Fruit fly (Drosophila melanogaster): Measurements from ENCODE around the gene CG44098.
A peak's percentile ranks its signal among the peaks of the same experiment; 100 is the strongest.

CG44098 gene

DNA sequence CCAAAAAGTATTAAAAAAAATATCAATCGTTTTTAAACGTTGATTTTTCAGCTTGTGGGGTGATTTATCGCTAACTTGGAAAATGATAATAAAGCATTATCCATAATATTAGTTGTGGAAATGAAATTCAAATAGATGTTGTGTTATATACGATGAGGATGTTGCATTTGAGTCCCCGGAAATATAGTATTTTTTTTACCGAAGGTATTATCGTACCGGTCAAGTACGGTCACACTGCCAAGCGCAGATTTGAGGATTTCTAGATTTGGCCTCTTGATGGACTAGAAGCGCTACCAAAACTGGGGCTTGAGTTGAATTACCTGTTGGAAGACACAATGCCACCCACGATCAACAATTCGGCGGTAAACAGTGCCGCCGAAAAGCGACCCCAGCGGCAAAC, 2.4 kb upstream of the CG44098 start (continued):
- no peak for TF ChIP-seq sr (GFP tag; IDR thresholded peaks at IDR 0.05)
- no peak for TF ChIP-seq aop (GFP tag; IDR thresholded peaks at IDR 0.05)
- no peak for TF ChIP-seq jigr1 (GFP tag; IDR thresholded peaks at IDR 0.05)
- TF ChIP-seq psq (GFP tag; optimal IDR thresholded peaks at IDR 0.05) = no peak
- TF ChIP-seq CG33213 (GFP tag; optimal IDR thresholded peaks at IDR 0.05) = peak; percentile 44
- no peak for TF ChIP-seq CG6654 (GFP tag; optimal IDR thresholded peaks at IDR 0.05)
- TF ChIP-seq CG7556 (GFP tag; optimal IDR thresholded peaks at IDR 0.05) = no peak
- no peak for TF ChIP-seq Spps (tag; optimal IDR thresholded peaks at IDR 0.05)
- TF ChIP-seq CG9215 (GFP tag; IDR thresholded peaks at IDR 0.05) = no peak
- TF ChIP-seq gt (GFP tag; IDR thresholded peaks at IDR 0.05) = no peak
- TF ChIP-seq fu2 (GFP tag; optimal IDR thresholded peaks at IDR 0.05) = peak; percentile 2
- peak; percentile 85 for TF ChIP-seq CG9797 (GFP tag; optimal IDR thresholded peaks at IDR 0.05)
- no peak for TF ChIP-seq Stat92E (GFP tag; optimal IDR thresholded peaks at IDR 0.05)
- no peak for TF ChIP-seq dimm (GFP tag; IDR thresholded peaks at IDR 0.05)
- no peak for TF ChIP-seq tio (GFP tag; optimal IDR thresholded peaks at IDR 0.05)
- TF ChIP-seq CG1233 (GFP tag; optimal IDR thresholded peaks at IDR 0.05) = no peak
- no peak for TF ChIP-seq CG7928 (GFP tag; optimal IDR thresholded peaks at IDR 0.05)
- TF ChIP-seq dysf (GFP tag; IDR thresholded peaks at IDR 0.05) = peak; percentile 42; the same call in 2 of the 3 replicates
- TF ChIP-seq CG6791 (GFP tag; IDR thresholded peaks at IDR 0.05; ENCODE audit: partially characterized antibody) = no peak
- no peak for TF ChIP-seq CG17568 (GFP tag; optimal IDR thresholded peaks at IDR 0.05)
- TF ChIP-seq CG31441 (GFP tag; IDR thresholded peaks at IDR 0.05) = no peak; the same call in 1 of the 2 replicates
- TF ChIP-seq Optix (GFP tag; IDR thresholded peaks at IDR 0.05) = no peak
- TF ChIP-seq CkIIα-i1 (GFP tag; IDR thresholded peaks at IDR 0.05) = no peak
- TF ChIP-seq Kr (GFP tag; optimal IDR thresholded peaks at IDR 0.05) = no peak
- TF ChIP-seq NK7.1 (GFP tag; optimal IDR thresholded peaks at IDR 0.05) = no peak
- TF ChIP-seq phol (tag; optimal IDR thresholded peaks at IDR 0.05) = peak; percentile 65
- TF ChIP-seq Myb (GFP tag; optimal IDR thresholded peaks at IDR 0.05) = peak; percentile 50
- TF ChIP-seq CG12942 (GFP tag; optimal IDR thresholded peaks at IDR 0.05) = no peak
- no peak for TF ChIP-seq CG9609 (GFP tag; optimal IDR thresholded peaks at IDR 0.05)
- TF ChIP-seq C15 (GFP tag; IDR thresholded peaks at IDR 0.05) = no peak
- TF ChIP-seq Vsx1 (GFP tag; optimal IDR thresholded peaks at IDR 0.05) = no peak
- TF ChIP-seq CG14667 (GFP tag; IDR thresholded peaks at IDR 0.05) = no peak
- TF ChIP-seq NC2α (GFP tag; optimal IDR thresholded peaks at IDR 0.05) = no peak
- TF ChIP-seq Side (GFP tag; optimal IDR thresholded peaks at IDR 0.05) = no peak
- TF ChIP-seq CG2116 (GFP tag; optimal IDR thresholded peaks at IDR 0.05) = peak; percentile 35
- TF ChIP-seq CG12299 (tag; optimal IDR thresholded peaks at IDR 0.05) = no peak
- TF ChIP-seq da (GFP tag; optimal IDR thresholded peaks at IDR 0.05) = no peak
- peak; percentile 37 for TF ChIP-seq lilli (GFP tag; optimal IDR thresholded peaks at IDR 0.05)
- no peak for TF ChIP-seq CG13287 (GFP tag; IDR thresholded peaks at IDR 0.05; ENCODE audit: partially characterized antibody)
- no peak for TF ChIP-seq dmrt11E (tag; optimal IDR thresholded peaks at IDR 0.05)
- TF ChIP-seq Meics (GFP tag; optimal IDR thresholded peaks at IDR 0.05) = peak; percentile 53
- no peak for TF ChIP-seq CG10147 (GFP tag; optimal IDR thresholded peaks at IDR 0.05)
- no peak for TF ChIP-seq Usf (GFP tag; optimal IDR thresholded peaks at IDR 0.05)
- TF ChIP-seq Hsf (GFP tag; optimal IDR thresholded peaks at IDR 0.05) = peak; percentile 54
- peak; percentile 81 for TF ChIP-seq CG1603 (tag; optimal IDR thresholded peaks at IDR 0.05)
- no peak for TF ChIP-seq crc (GFP tag; optimal IDR thresholded peaks at IDR 0.05)
- TF ChIP-seq CG3163 (GFP tag; optimal IDR thresholded peaks at IDR 0.05) = no peak
- 0 out of 3 replicates have a peak, but pooled peaks have one; percentile 28 for TF ChIP-seq CG14050 (GFP tag; IDR thresholded peaks at IDR 0.05)
- TF ChIP-seq CG10543 (GFP tag; optimal IDR thresholded peaks at IDR 0.05) = no peak
- TF ChIP-seq pros (GFP tag; optimal IDR thresholded peaks at IDR 0.05) = no peak
- TF ChIP-seq CG18619 (GFP tag; optimal IDR thresholded peaks at IDR 0.05) = no peak
- no peak for TF ChIP-seq Atf6 (GFP tag; IDR thresholded peaks at IDR 0.05)
